Fruit fly (Drosophila melanogaster): Measurements from ENCODE around the gene CG32241.

CG32241 gene

dm6 chr3L:4461454-4462045 lies 4.9 kb downstream of the CG32241 start, which contains the start of gene CG15023 (continued):
- TF ChIP-seq esg (GFP tag; conservative IDR thresholded peaks at IDR 0.05) (peak; percentile 30), CG17361 (GFP tag; IDR thresholded peaks at IDR 0.05) (0 out of 3 replicates have a peak, but pooled peaks have one; percentile 30), CG11247 (GFP tag; IDR thresholded peaks at IDR 0.05) (0 out of 2 replicates have a peak, but pooled peaks have one; percentile 19), dm (GFP tag; optimal IDR thresholded peaks at IDR 0.05) (no peak), CG10366 (GFP tag; IDR thresholded peaks at IDR 0.05) (no peak), sens (GFP tag) (peak; percentile 45), CG32767 (GFP tag; IDR thresholded peaks at IDR 0.05) (0 out of 2 replicates have a peak, but pooled peaks have one; percentile 18), nmo (GFP tag; optimal IDR thresholded peaks at IDR 0.05) (peak; percentile 11), CG15514 (GFP tag; optimal IDR thresholded peaks at IDR 0.05) (peak; percentile 36), CG31441 (GFP tag; IDR thresholded peaks at IDR 0.05) (0 out of 2 replicates have a peak, but pooled peaks have one; percentile 26), Oli (tag; optimal IDR thresholded peaks at IDR 0.05) (peak; percentile 43), CrebB (tag; optimal IDR thresholded peaks at IDR 0.05) (no peak), Chrac-16 (GFP tag; optimal IDR thresholded peaks at IDR 0.05) (no peak), pho (GFP tag; optimal IDR thresholded peaks at IDR 0.05) (no peak), CG14441 (GFP tag; IDR thresholded peaks at IDR 0.05) (peak; percentile 37; the same call in 1 of the 2 replicates), CG9817 (tag; optimal IDR thresholded peaks at IDR 0.05) (peak; percentile 20), Xbp1 (GFP tag; optimal IDR thresholded peaks at IDR 0.05) (peak; percentile 0), CG7786 (GFP tag; optimal IDR thresholded peaks at IDR 0.05) (no peak), bcd (GFP tag; optimal IDR thresholded peaks at IDR 0.05) (peak; percentile 4), CG10267 (tag; optimal IDR thresholded peaks at IDR 0.05) (peak; percentile 5), crc (GFP tag; optimal IDR thresholded peaks at IDR 0.05) (no peak), sob (GFP tag; IDR thresholded peaks at IDR 0.05) (0 out of 2 replicates have a peak, but pooled peaks have one; percentile 19), sr (GFP tag; IDR thresholded peaks at IDR 0.05) (no peak), CG13894 (tag; optimal IDR thresholded peaks at IDR 0.05) (peak; percentile 7), gem (tag; optimal IDR thresholded peaks at IDR 0.05) (peak; percentile 61)

dm6 chr3L:4460307-4461088 lies 5.9 kb downstream of the CG32241 start, which contains the start of gene CG15022:
CG15022 (minus strand) TSS chr3L:4460317.
- no peak for TF ChIP-seq ssp (GFP tag; IDR thresholded peaks at IDR 0.05)
- no peak for TF ChIP-seq kah (GFP tag; optimal IDR thresholded peaks at IDR 0.05)
- TF ChIP-seq HLH54F (GFP tag; optimal IDR thresholded peaks at IDR 0.05), result no peak
- no peak for TF ChIP-seq CG13296 (GFP tag; optimal IDR thresholded peaks at IDR 0.05)
- no peak for TF ChIP-seq jing (GFP tag; optimal IDR thresholded peaks at IDR 0.05)
- TF ChIP-seq pros (GFP tag; optimal IDR thresholded peaks at IDR 0.05), result peak; percentile 55
- no peak for TF ChIP-seq wek (GFP tag; optimal IDR thresholded peaks at IDR 0.05)
- no peak for TF ChIP-seq CG5953 (GFP tag; IDR thresholded peaks at IDR 0.05)
- no peak for TF ChIP-seq CG4404 (GFP tag; IDR thresholded peaks at IDR 0.05)
- no peak for TF ChIP-seq CG11696 (GFP tag; IDR thresholded peaks at IDR 0.05)
- TF ChIP-seq Hr39 (optimal IDR thresholded peaks at IDR 0.05), result peak; percentile 66
- TF ChIP-seq Xrp1 (GFP tag; IDR thresholded peaks at IDR 0.05), result no peak
- 0 out of 3 replicates have a peak, but pooled peaks have one; percentile 12 for TF ChIP-seq CG11456 (GFP tag; IDR thresholded peaks at IDR 0.05)
- no peak for TF ChIP-seq CG30403 (GFP tag; optimal IDR thresholded peaks at IDR 0.05)
- TF ChIP-seq CG10321 (GFP tag; IDR thresholded peaks at IDR 0.05), result no peak
- no peak for TF ChIP-seq eyg (GFP tag; optimal IDR thresholded peaks at IDR 0.05)
- TF ChIP-seq Lpt (GFP tag; optimal IDR thresholded peaks at IDR 0.05), result no peak
- TF ChIP-seq Nf-YC (tag; optimal IDR thresholded peaks at IDR 0.05), result no peak
- peak; percentile 58; the same call in 1 of the 3 replicates for TF ChIP-seq sr (GFP tag; IDR thresholded peaks at IDR 0.05)
- no peak for TF ChIP-seq NFAT (GFP tag; IDR thresholded peaks at IDR 0.05)
- no peak for TF ChIP-seq sqz (GFP tag; optimal IDR thresholded peaks at IDR 0.05)
- no peak for TF ChIP-seq row (GFP tag; IDR thresholded peaks at IDR 0.05)
- TF ChIP-seq CG17829 (tag; optimal IDR thresholded peaks at IDR 0.05), result no peak
- TF ChIP-seq CG11723 (GFP tag; optimal IDR thresholded peaks at IDR 0.05), result no peak
- TF ChIP-seq CG4617 (GFP tag; optimal IDR thresholded peaks at IDR 0.05; ENCODE audit: borderline replicate concordance), result no peak
- TF ChIP-seq CG1832 (GFP tag; optimal IDR thresholded peaks at IDR 0.05), result no peak
